Worm (Caenorhabditis elegans) whole organism, L4 larva: ENCODE results near the gene cld-1.

ENCODE experiments used
- D1046.2 ChIP-seq: fragments of 200-800 bp; sonication (Bioruptor generic); IDR thresholded peaks from 2 replicates; pipeline ENCODE4 v1.3.6; 2022; ENCODE audit warnings: missing genetic modification characterization, missing compliant biosample characterization
- T26A8.4 ChIP-seq: fragments of 200-800 bp; sonication (Bioruptor generic); IDR thresholded peaks from 2 replicates; pipeline ENCODE4 v1.3.6; 2022; ENCODE audit warnings: missing genetic modification characterization, missing compliant biosample characterization
- ZK546.5 ChIP-seq, 2 experiments: sonication (generic microtip); optimal IDR thresholded peaks; 2 replicates each; lab custom pipeline; 2017; ENCODE audit warnings: missing biosample characterization in 2 of 2, missing genetic modification characterization in 2 of 2
- aha-1 ChIP-seq: fragments of 150-350 bp; peaks from one replicate; lab custom pipeline; 2014; ENCODE audit warnings: missing biosample characterization, missing genetic modification characterization
- ceh-32 ChIP-seq: sonication (generic microtip); optimal IDR thresholded peaks from 2 replicates; lab custom pipeline; 2016; ENCODE audit warnings: mild to moderate bottlenecking, missing genetic modification characterization, missing compliant biosample characterization; ENCODE audit not compliant: poor library complexity
- ceh-44 ChIP-seq: fragments of 200-800 bp; sonication (Bioruptor generic); IDR thresholded peaks from 2 replicates; pipeline ENCODE4 v1.3.6; 2022; ENCODE audit warnings: missing genetic modification reagents, missing genetic modification characterization, missing compliant biosample characterization
- ceh-82 ChIP-seq: sonication (generic microtip); optimal IDR thresholded peaks from 2 replicates; lab custom pipeline; 2017; ENCODE audit warnings: missing biosample characterization, missing genetic modification characterization
- daf-16 ChIP-seq, 3 experiments: sonication (generic microtip); optimal IDR thresholded peaks; 2 replicates each; lab custom pipeline; 2016 to 2017; ENCODE audit warnings: missing genetic modification characterization in 3 of 3, missing genetic modification reagents in 3 of 3, mild to moderate bottlenecking in 2 of 3, missing compliant biosample characterization in 2 of 3, missing biosample characterization in 1 of 3, moderate library complexity in 1 of 3
- daf-8 ChIP-seq: fragments of 200-800 bp; sonication (Bioruptor generic); IDR thresholded peaks from 2 replicates; pipeline ENCODE4 v1.3.6; 2022; ENCODE audit warnings: missing genetic modification characterization, missing compliant biosample characterization
- dmd-6 ChIP-seq: fragments of 200-800 bp; sonication (Bioruptor generic); IDR thresholded peaks from 2 replicates; pipeline ENCODE4 v1.3.6; 2022; ENCODE audit warnings: missing genetic modification reagents, missing genetic modification characterization, missing compliant biosample characterization
- dmd-8 ChIP-seq: fragments of 200-800 bp; sonication (Bioruptor generic); IDR thresholded peaks from 2 replicates; pipeline ENCODE4 v1.3.6; 2022; ENCODE audit warnings: missing genetic modification characterization, missing compliant biosample characterization
- dve-1 ChIP-seq: sonication (generic microtip); optimal IDR thresholded peaks from 2 replicates; lab custom pipeline; 2017; ENCODE audit warnings: antibody characterized with exemption, mild to moderate bottlenecking, missing genetic modification characterization, missing compliant biosample characterization; ENCODE audit not compliant: insufficient read depth
- gei-8 ChIP-seq: fragments of 200-800 bp; sonication (Bioruptor generic); optimal IDR thresholded peaks from 2 replicates; lab custom pipeline; 2018; ENCODE audit warnings: mild to moderate bottlenecking, missing genetic modification characterization, missing compliant biosample characterization
- hlh-11 ChIP-seq: fragments of 200-800 bp; sonication (Bioruptor generic); optimal IDR thresholded peaks from 2 replicates; lab custom pipeline; 2018; ENCODE audit warnings: mild to moderate bottlenecking, missing genetic modification characterization, missing compliant biosample characterization
- hlh-30 ChIP-seq: sonication (generic microtip); optimal IDR thresholded peaks from 2 replicates; lab custom pipeline; 2017; ENCODE audit warnings: antibody characterized with exemption, mild to moderate bottlenecking, missing genetic modification characterization, missing compliant biosample characterization; ENCODE audit not compliant: insufficient read depth
- lin-15B ChIP-seq: fragments of 150-350 bp; sonication (generic microtip); optimal IDR thresholded peaks from 3 replicates; lab custom pipeline; 2014; ENCODE audit warnings: missing biosample characterization, missing genetic modification characterization
- lir-3 ChIP-seq: sonication (generic microtip); optimal IDR thresholded peaks from 2 replicates; lab custom pipeline; 2016; ENCODE audit warnings: mild to moderate bottlenecking, missing genetic modification characterization, missing compliant biosample characterization
- lsy-2 ChIP-seq, 2 experiments: fragments of 150-350 bp in 1 of 2; sonication (generic microtip) in 1 of 2; optimal IDR thresholded peaks; 2 replicates each; lab custom pipeline; 2014 to 2017; ENCODE audit warnings: missing biosample characterization in 2 of 2, missing genetic modification characterization in 2 of 2
- madf-5 ChIP-seq, 2 experiments: fragments of 200-800 bp; sonication (Bioruptor generic); IDR thresholded peaks; 2 replicates each; pipeline ENCODE4 v1.3.6; 2022; ENCODE audit warnings: missing compliant biosample characterization in 2 of 2, missing genetic modification characterization in 2 of 2
- madf-9 ChIP-seq: fragments of 200-800 bp; sonication (Bioruptor generic); conservative IDR thresholded peaks from 2 replicates; pipeline ENCODE4 v1.3.6; 2022; ENCODE audit warnings: missing genetic modification reagents, missing genetic modification characterization, missing compliant biosample characterization
- mdl-1 ChIP-seq, 2 experiments: fragments of 150-350 bp in 1 of 2; sonication (generic microtip) in 1 of 2; optimal IDR thresholded peaks; 2 replicates each; lab custom pipeline; 2014 to 2017; ENCODE audit warnings: missing biosample characterization in 2 of 2, missing genetic modification characterization in 2 of 2
- mdt-29 ChIP-seq: fragments of 200-800 bp; sonication (Bioruptor generic); IDR thresholded peaks from 2 replicates; pipeline ENCODE4 v1.3.6; 2022; ENCODE audit warnings: missing genetic modification reagents, missing genetic modification characterization, missing compliant biosample characterization
- mxl-3 ChIP-seq: fragments of 200-800 bp; sonication (Bioruptor generic); optimal IDR thresholded peaks from 2 replicates; lab custom pipeline; 2018; ENCODE audit warnings: mild to moderate bottlenecking, missing genetic modification characterization, missing compliant biosample characterization
- nhr-28 ChIP-seq: fragments of 150-350 bp; optimal IDR thresholded peaks from 2 replicates; lab custom pipeline; 2014; ENCODE audit warnings: missing biosample characterization, missing genetic modification characterization
- nhr-42 ChIP-seq: fragments of 200-800 bp; sonication (Bioruptor generic); IDR thresholded peaks from 2 replicates; pipeline ENCODE4 v1.3.6; 2022; ENCODE audit warnings: missing genetic modification characterization, missing compliant biosample characterization
- nhr-76 ChIP-seq: fragments of 150-350 bp; optimal IDR thresholded peaks from 2 replicates; lab custom pipeline; 2014; ENCODE audit warnings: missing biosample characterization, missing genetic modification characterization
- nhr-77 ChIP-seq: fragments of 150-350 bp; optimal IDR thresholded peaks from 2 replicates; lab custom pipeline; 2014; ENCODE audit warnings: missing biosample characterization, missing genetic modification characterization
- pha-4 ChIP-seq, 2 experiments: fragments of 150-350 bp in 1 of 2; fragments of 200-800 bp in 1 of 2; sonication (Bioruptor generic) in 1 of 2; IDR thresholded peaks in 1 of 2; optimal IDR thresholded peaks in 1 of 2; 2 replicates each; pipeline versions ENCODE4 v1.3.6 to Lab custom; 2014 to 2022; ENCODE audit warnings: missing genetic modification characterization in 2 of 2, missing genetic modification reagents in 2 of 2, missing biosample characterization in 1 of 2, missing compliant biosample characterization in 1 of 2
- pqm-1 ChIP-seq: sonication (generic microtip); optimal IDR thresholded peaks from 2 replicates; lab custom pipeline; 2017; ENCODE audit warnings: missing biosample characterization, missing genetic modification characterization
- set-16 ChIP-seq: fragments of 200-800 bp; sonication (Bioruptor generic); IDR thresholded peaks from 2 replicates; pipeline ENCODE4 v1.3.6; 2022; ENCODE audit warnings: missing genetic modification reagents, missing genetic modification characterization, missing compliant biosample characterization
- tra-1 ChIP-seq: fragments of 200-800 bp; sonication (Bioruptor generic); IDR thresholded peaks from 2 replicates; pipeline ENCODE4 v1.3.6; 2022; ENCODE audit warnings: missing genetic modification reagents, missing genetic modification characterization, missing compliant biosample characterization
- unc-130 ChIP-seq: sonication (generic microtip); optimal IDR thresholded peaks from 2 replicates; lab custom pipeline; 2016; ENCODE audit warnings: missing genetic modification reagents, missing genetic modification characterization, missing compliant biosample characterization
- vab-7 ChIP-seq: fragments of 200-800 bp; sonication (Bioruptor generic); IDR thresholded peaks from 2 replicates; pipeline ENCODE4 v1.3.6; 2022; ENCODE audit warnings: missing genetic modification reagents, missing genetic modification characterization, missing compliant biosample characterization

Gene cld-1

ce11 chrIV:12911990-12912389 lies 24.1 kb downstream of the cld-1 start, which contains the start of gene K08D8.5 (continued):
- no peak for TF ChIP-seq gei-8 (GFP tag; lab: Kevin White, UChicago)
- TF ChIP-seq nhr-77 (tag; lab: Kevin White, UChicago) = no peak
- TF ChIP-seq, all 104 proteins: peak for 4

ce11 chrIV:12909871-12910270 lies 26.2 kb downstream of the cld-1 start, which contains the start of gene K08D8.4:
Gene K08D8.4, minus strand, starts transcription at chrIV:12909998.
- TF ChIP-seq hlh-11 = peak; percentile 22
- TF ChIP-seq set-16 = no peak
- no peak for TF ChIP-seq ceh-82 (tag; lab: Kevin White, UChicago)
- no peak for TF ChIP-seq pha-4 (GFP tag; IDR thresholded peaks at IDR 0.05; lab: Robert Waterston, UW)
- no peak for TF ChIP-seq pha-4 (tag; optimal IDR thresholded peaks at IDR 0.05; lab: Kevin White, UChicago)
- TF ChIP-seq T26A8.4 (GFP tag; lab: Robert Waterston, UW) = no peak
- TF ChIP-seq nhr-28 (tag; lab: Kevin White, UChicago) = peak; percentile 32
- peak; percentile 70 for TF ChIP-seq pqm-1
- no peak for TF ChIP-seq daf-16 (GFP tag; optimal IDR thresholded peaks at IDR 0.05; lab: Kevin White, UChicago)
- peak; percentile 16 for TF ChIP-seq daf-16 (tag; optimal IDR thresholded peaks at IDR 0.05; lab: Kevin White, UChicago)
- peak; percentile 15 for TF ChIP-seq dve-1 (tag; lab: Kevin White, UChicago)
- no peak for TF ChIP-seq mdt-29
- peak; percentile 78 for TF ChIP-seq dmd-6 (GFP tag; lab: Robert Waterston, UW)
- no peak for TF ChIP-seq madf-9 (GFP tag; lab: Robert Waterston, UW)

ce11 chrIV:12906529-12906928 lies 29.5 kb downstream of the cld-1 start, which contains the start of gene K08D8.3:
Gene K08D8.3, minus strand, starts transcription at chrIV:12906659.
- TF ChIP-seq nhr-77 (tag; lab: Kevin White, UChicago) = peak; percentile 36
- TF ChIP-seq nhr-42 = no peak
- TF ChIP-seq lir-3 (tag; lab: Kevin White, UChicago) = no peak
- no peak for TF ChIP-seq dmd-8
- TF ChIP-seq pqm-1 = peak; percentile 92
- no peak for TF ChIP-seq daf-16 (GFP tag; optimal IDR thresholded peaks at IDR 0.05; lab: Kevin White, UChicago)
- TF ChIP-seq daf-16 (tag; optimal IDR thresholded peaks at IDR 0.05; lab: Kevin White, UChicago) = peak; percentile 78
- peak; percentile 63 for TF ChIP-seq nhr-28 (tag; lab: Kevin White, UChicago)
- TF ChIP-seq hlh-11 = peak; percentile 41
- peak; percentile 50 for TF ChIP-seq dve-1 (tag; lab: Kevin White, UChicago)
- peak; percentile 82 for TF ChIP-seq dmd-6 (GFP tag; lab: Robert Waterston, UW)
- peak; percentile 34 for TF ChIP-seq hlh-30

- TF ChIP-seq daf-16 (GFP tag; optimal IDR thresholded peaks at IDR 0.05; lab: Kevin White, UChicago) (no peak), daf-16 (tag; optimal IDR thresholded peaks at IDR 0.05; lab: Kevin White, UChicago) (peak; percentile 25), nhr-77 (tag; lab: Kevin White, UChicago) (no peak), ceh-82 (tag; lab: Kevin White, UChicago) (no peak), dve-1 (tag; lab: Kevin White, UChicago) (peak; percentile 44), vab-7 (GFP tag; lab: Robert Waterston, UW) (no peak), tra-1 (no peak), dmd-6 (GFP tag; lab: Robert Waterston, UW) (peak; percentile 12; the same call in 1 of the 2 replicates), set-16 (no peak), pqm-1 (peak; percentile 71), nhr-28 (tag; lab: Kevin White, UChicago) (peak; percentile 38), aha-1 (tag; lab: Kevin White, UChicago) (no peak), ZK546.5 (tag; optimal IDR thresholded peaks at IDR 0.05; lab: Kevin White, UChicago) (no peak), madf-5 (GFP tag; IDR thresholded peaks at IDR 0.05; lab: Robert Waterston, UW) (no peak)
- TF ChIP-seq, all 104 proteins: peak for 5
Measured at ce11 chrIV:12903687-12904086, 32.4 kb downstream of the cld-1 start.

ce11 chrIV:12902430-12903110 lies 33.5 kb downstream of the cld-1 start, which contains the start of gene K08D8.2:
Gene K08D8.2, plus strand, starts transcription at chrIV:12903060.
- TF ChIP-seq D1046.2 (GFP tag; lab: Robert Waterston, UW) (no peak), dmd-6 (GFP tag; lab: Robert Waterston, UW) (peak; percentile 35; the same call in 1 of the 2 replicates), pqm-1 (peak; percentile 10), T26A8.4 (GFP tag; lab: Robert Waterston, UW) (no peak)

- TF ChIP-seq nhr-76 (tag; lab: Kevin White, UChicago) (no peak), ceh-44 (GFP tag; lab: Robert Waterston, UW) (no peak), mxl-3 (GFP tag; lab: Kevin White, UChicago) (peak; percentile 19), lsy-2 (tag; optimal IDR thresholded peaks at IDR 0.05; lab: Kevin White, UChicago) (no peak), hlh-30 (peak; percentile 19), ceh-32 (tag; lab: Kevin White, UChicago) (no peak), T26A8.4 (GFP tag; lab: Robert Waterston, UW) (no peak), mdl-1 (tag; optimal IDR thresholded peaks at IDR 0.05; lab: Kevin White, UChicago) (peak in 1 of 2 experiments; percentile 16), unc-130 (no peak), nhr-28 (tag; lab: Kevin White, UChicago) (peak; percentile 67), daf-16 (GFP tag; optimal IDR thresholded peaks at IDR 0.05; lab: Kevin White, UChicago) (no peak), daf-16 (tag; optimal IDR thresholded peaks at IDR 0.05; lab: Kevin White, UChicago) (peak; percentile 30), lin-15B (tag; lab: Kevin White, UChicago) (no peak), pqm-1 (peak; percentile 18), dmd-6 (GFP tag; lab: Robert Waterston, UW) (peak; percentile 81), daf-8 (GFP tag; lab: Robert Waterston, UW) (no peak), dve-1 (tag; lab: Kevin White, UChicago) (peak; percentile 3), hlh-11 (peak; percentile 20)
Measured at ce11 chrIV:12901602-12902001, 34.5 kb downstream of the cld-1 start.
